Fruit fly (Drosophila melanogaster) whole organism, embryonic: ENCODE results near the gene PIG-Q.

Experiments used
- Blimp-1 ChIP-seq: fragments of 200-800 bp; sonication (Bioruptor generic); optimal IDR thresholded peaks from 3 replicates; lab custom pipeline; 2018; ENCODE audit warnings: missing biosample characterization, missing genetic modification characterization, mild to moderate bottlenecking, moderate library complexity, missing genetic modification reagents
- BtbVII ChIP-seq: fragments of 200-800 bp; sonication (Bioruptor generic); optimal IDR thresholded peaks from 3 replicates; lab custom pipeline; 2017; ENCODE audit warnings: missing biosample characterization, mild to moderate bottlenecking, missing genetic modification characterization
- C15 ChIP-seq: fragments of 200-800 bp; sonication (Bioruptor generic); IDR thresholded peaks from 3 replicates; pipeline ENCODE4 v1.3.6; 2022; ENCODE audit warnings: missing biosample characterization, missing genetic modification characterization
- CG10147 ChIP-seq: fragments of 200-800 bp; sonication (Bioruptor generic); optimal IDR thresholded peaks from 2 replicates; lab custom pipeline; 2019; ENCODE audit warnings: missing biosample characterization, mild to moderate bottlenecking, missing genetic modification characterization, moderate library complexity
- CG10321 ChIP-seq: fragments of 200-800 bp; sonication (Bioruptor generic); IDR thresholded peaks from 2 replicates; pipeline ENCODE4 v1.3.6; 2022; ENCODE audit warnings: missing biosample characterization, missing genetic modification characterization
- CG11247 ChIP-seq: fragments of 200-800 bp; sonication (Bioruptor generic); IDR thresholded peaks from 2 replicates; pipeline ENCODE4 v1.3.6; 2022; ENCODE audit warnings: missing biosample characterization, missing genetic modification characterization
- CG11398 ChIP-seq: fragments of 200-800 bp; sonication (Bioruptor generic); optimal IDR thresholded peaks from 2 replicates; lab custom pipeline; 2016; ENCODE audit warnings: missing biosample characterization, missing genetic modification characterization
- CG12299 ChIP-seq: fragments of 200-800 bp; sonication (Bioruptor generic); optimal IDR thresholded peaks from 2 replicates; lab custom pipeline; 2018; ENCODE audit warnings: missing biosample characterization, mild to moderate bottlenecking, missing genetic modification characterization
- CG14441 ChIP-seq: fragments of 200-800 bp; sonication (Bioruptor generic); IDR thresholded peaks from 2 replicates; pipeline ENCODE4 v1.3.6; 2022; ENCODE audit warnings: missing biosample characterization, missing genetic modification characterization
- CG15073 ChIP-seq: fragments of 200-800 bp; sonication (Bioruptor generic); optimal IDR thresholded peaks from 2 replicates; lab custom pipeline; 2016; ENCODE audit warnings: missing biosample characterization, missing genetic modification characterization
- CG1529 ChIP-seq: fragments of 200-800 bp; sonication (Bioruptor generic); optimal IDR thresholded peaks from 3 replicates; lab custom pipeline; 2018; ENCODE audit warnings: missing biosample characterization, missing genetic modification characterization
- CG1647 ChIP-seq: fragments of 200-800 bp; sonication (Bioruptor generic); optimal IDR thresholded peaks from 3 replicates; lab custom pipeline; 2016; ENCODE audit warnings: missing biosample characterization, missing genetic modification characterization
- CG17361 ChIP-seq: fragments of 200-800 bp; sonication (Bioruptor generic); IDR thresholded peaks from 3 replicates; pipeline ENCODE4 v1.3.6; 2022; ENCODE audit warnings: missing biosample characterization, missing genetic modification characterization
- CG18599 ChIP-seq: fragments of 200-800 bp; sonication (Bioruptor generic); optimal IDR thresholded peaks from 3 replicates; lab custom pipeline; 2017; ENCODE audit warnings: missing biosample characterization, missing genetic modification characterization, mild to moderate bottlenecking, moderate library complexity, missing genetic modification reagents
- CG18619 ChIP-seq: fragments of 200-800 bp; sonication (Bioruptor generic); optimal IDR thresholded peaks from 3 replicates; lab custom pipeline; 2017; ENCODE audit warnings: missing biosample characterization, mild to moderate bottlenecking, missing genetic modification characterization
- CG31224 ChIP-seq: fragments of 200-800 bp; sonication (Bioruptor generic); IDR thresholded peaks from 2 replicates; pipeline ENCODE4 v1.3.6; 2022; ENCODE audit warnings: missing biosample characterization, missing genetic modification characterization
- CG32532 ChIP-seq: fragments of 200-800 bp; sonication (Bioruptor generic); IDR thresholded peaks from 2 replicates; pipeline ENCODE4 v1.3.6; 2022; ENCODE audit warnings: missing biosample characterization, missing genetic modification characterization
- CG32767 ChIP-seq: fragments of 200-800 bp; sonication (Bioruptor generic); IDR thresholded peaks from 2 replicates; pipeline ENCODE4 v1.3.6; 2022; ENCODE audit warnings: missing biosample characterization, missing genetic modification characterization
- CG32772 ChIP-seq: fragments of 200-800 bp; sonication (Bioruptor generic); IDR thresholded peaks from 2 replicates; pipeline ENCODE4 v1.3.6; 2022; ENCODE audit warnings: missing biosample characterization, missing genetic modification characterization
- CG3726 ChIP-seq: fragments of 200-800 bp; sonication (Bioruptor generic); IDR thresholded peaks from 3 replicates; pipeline ENCODE4, ENCODE4 v1.3.6; 2022; ENCODE audit warnings: missing biosample characterization, missing genetic modification characterization
- CG6272 ChIP-seq: fragments of 200-800 bp; sonication (Bioruptor generic); IDR thresholded peaks from 2 replicates; pipeline ENCODE4 v1.3.6; 2022; ENCODE audit warnings: missing biosample characterization, missing genetic modification characterization
- CG6689 ChIP-seq: fragments of 200-800 bp; sonication (Bioruptor generic); IDR thresholded peaks from 2 replicates; pipeline ENCODE4 v1.3.6; 2022; ENCODE audit warnings: missing biosample characterization, missing genetic modification characterization
- CG8478 ChIP-seq: fragments of >200 bp; optimal IDR thresholded peaks from 2 replicates; lab custom pipeline; 2018
- CG9215 ChIP-seq: fragments of 200-800 bp; sonication (Bioruptor generic); IDR thresholded peaks from 2 replicates; pipeline ENCODE4 v1.3.6; 2022; ENCODE audit warnings: missing biosample characterization, missing genetic modification characterization
- Dek ChIP-seq: fragments of 200-800 bp; sonication (Bioruptor generic); optimal IDR thresholded peaks from 3 replicates; lab custom pipeline; 2019; ENCODE audit warnings: missing biosample characterization, mild to moderate bottlenecking, missing genetic modification characterization, moderate library complexity
- Dfd ChIP-seq, 2 experiments: fragments of >200 bp; optimal IDR thresholded peaks; 2 replicates each; lab custom pipeline; 2017; ENCODE audit warnings: missing biosample characterization in 2 of 2, missing genetic modification characterization in 2 of 2
- Dll ChIP-seq: fragments of 200-800 bp; sonication (Bioruptor generic); IDR thresholded peaks from 4 replicates; pipeline ENCODE4 v1.3.6; 2022; ENCODE audit warnings: missing biosample characterization, missing genetic modification characterization; ENCODE audit not compliant: partially characterized antibody
- Ets65A ChIP-seq: fragments of 200-800 bp; sonication (Bioruptor generic); peaks from one replicate; lab custom pipeline; 2016; ENCODE audit warnings: missing biosample characterization, missing genetic modification characterization
- Ets97D ChIP-seq: fragments of 200-800 bp; sonication (Bioruptor generic); optimal IDR thresholded peaks from 3 replicates; lab custom pipeline; 2016; ENCODE audit warnings: missing biosample characterization, missing genetic modification characterization
- Hr3 ChIP-seq: fragments of 200-800 bp; sonication (Bioruptor generic); optimal IDR thresholded peaks from 3 replicates; lab custom pipeline; 2016; ENCODE audit warnings: missing biosample characterization, missing genetic modification characterization
- Meics ChIP-seq: fragments of 200-800 bp; sonication (Bioruptor generic); optimal IDR thresholded peaks from 2 replicates; lab custom pipeline; 2017; ENCODE audit warnings: missing biosample characterization, mild to moderate bottlenecking, missing genetic modification characterization
- Mes4 ChIP-seq: fragments of 200-800 bp; sonication (Bioruptor generic); optimal IDR thresholded peaks from 2 replicates; lab custom pipeline; 2016; ENCODE audit warnings: missing biosample characterization, missing genetic modification characterization
- Scr ChIP-seq: fragments of 200-800 bp; sonication (Bioruptor generic); IDR thresholded peaks from 2 replicates; pipeline ENCODE4 v1.3.6; 2022; ENCODE audit warnings: missing biosample characterization, missing genetic modification characterization; ENCODE audit not compliant: partially characterized antibody
- Xbp1 ChIP-seq: fragments of 200-800 bp; sonication (Bioruptor generic); optimal IDR thresholded peaks from 3 replicates; lab custom pipeline; 2016; ENCODE audit warnings: missing biosample characterization, mild to moderate bottlenecking, missing genetic modification characterization
- az2 ChIP-seq: fragments of 200-800 bp; sonication (Bioruptor generic); optimal IDR thresholded peaks from 3 replicates; lab custom pipeline; 2016; ENCODE audit warnings: missing biosample characterization, missing genetic modification characterization
- bab2 ChIP-seq: fragments of 200-800 bp; sonication (Bioruptor generic); optimal IDR thresholded peaks from 2 replicates; lab custom pipeline; 2016; ENCODE audit warnings: missing biosample characterization, missing genetic modification characterization
- bsh ChIP-seq, 2 experiments: fragments of 200-800 bp; sonication (Bioruptor generic); optimal IDR thresholded peaks; 2 replicates each; lab custom pipeline; 2017 to 2018; ENCODE audit warnings: mild to moderate bottlenecking in 2 of 2, missing biosample characterization in 2 of 2, missing genetic modification characterization in 2 of 2, moderate library complexity in 1 of 2
- chinmo ChIP-seq: fragments of 200-800 bp; sonication (Bioruptor generic); IDR thresholded peaks from 4 replicates; pipeline ENCODE4 v1.3.6; 2022; ENCODE audit warnings: missing biosample characterization, missing genetic modification characterization; ENCODE audit not compliant: partially characterized antibody
- dpn ChIP-seq, 2 experiments: fragments of 200-800 bp; sonication (Bioruptor generic); optimal IDR thresholded peaks; 3 replicates each; lab custom pipeline; 2016; ENCODE audit warnings: missing biosample characterization in 2 of 2, missing genetic modification characterization in 2 of 2
- fu2 ChIP-seq: fragments of 200-800 bp; sonication (Bioruptor generic); optimal IDR thresholded peaks from 2 replicates; lab custom pipeline; 2016; ENCODE audit warnings: missing biosample characterization, missing genetic modification characterization
- inv ChIP-seq: fragments of 200-800 bp; sonication (Bioruptor generic); IDR thresholded peaks from 2 replicates; pipeline ENCODE4 v1.3.6; 2022; ENCODE audit warnings: missing biosample characterization, missing genetic modification characterization; ENCODE audit not compliant: partially characterized antibody
- kah ChIP-seq: fragments of 200-800 bp; sonication (Bioruptor generic); optimal IDR thresholded peaks from 2 replicates; lab custom pipeline; 2018; ENCODE audit warnings: missing biosample characterization, mild to moderate bottlenecking, missing genetic modification characterization
- ken ChIP-seq: fragments of 200-800 bp; sonication (Bioruptor generic); IDR thresholded peaks from 3 replicates; pipeline ENCODE4 v1.3.6; 2022; ENCODE audit warnings: missing biosample characterization, missing genetic modification characterization
- lbe ChIP-seq: fragments of 200-800 bp; sonication (Bioruptor generic); optimal IDR thresholded peaks from 2 replicates; lab custom pipeline; 2016; ENCODE audit warnings: missing biosample characterization, mild to moderate bottlenecking, missing genetic modification characterization
- lilli ChIP-seq: fragments of 200-800 bp; sonication (Bioruptor generic); optimal IDR thresholded peaks from 3 replicates; lab custom pipeline; 2016; ENCODE audit warnings: missing biosample characterization, missing genetic modification characterization
- nau ChIP-seq: fragments of 200-800 bp; sonication (Bioruptor generic); optimal IDR thresholded peaks from 3 replicates; lab custom pipeline; 2017; ENCODE audit warnings: missing biosample characterization, mild to moderate bottlenecking, missing genetic modification characterization, missing genetic modification reagents
- pfk ChIP-seq: fragments of 200-800 bp; sonication (Bioruptor generic); optimal IDR thresholded peaks from 2 replicates; lab custom pipeline; 2018; ENCODE audit warnings: missing biosample characterization, mild to moderate bottlenecking, missing genetic modification characterization, moderate library complexity
- pum ChIP-seq: fragments of 200-800 bp; sonication (Bioruptor generic); optimal IDR thresholded peaks from 2 replicates; lab custom pipeline; 2016; ENCODE audit warnings: missing biosample characterization, missing genetic modification characterization
- row ChIP-seq: fragments of 200-800 bp; sonication (Bioruptor generic); IDR thresholded peaks from 3 replicates; pipeline ENCODE4 v1.3.6; 2022; ENCODE audit warnings: missing biosample characterization, missing genetic modification characterization
- sob ChIP-seq: fragments of 200-800 bp; sonication (Bioruptor generic); IDR thresholded peaks from 2 replicates; pipeline ENCODE4 v1.3.6; 2022; ENCODE audit warnings: missing biosample characterization, missing genetic modification characterization
- trem ChIP-seq: fragments of 200-800 bp; optimal IDR thresholded peaks from 3 replicates; lab custom pipeline; 2019; ENCODE audit warnings: missing biosample characterization, mild to moderate bottlenecking, missing genetic modification characterization, moderate library complexity
- ttk ChIP-seq: fragments of 200-800 bp; sonication (Bioruptor generic); IDR thresholded peaks from 2 replicates; pipeline ENCODE4 v2.1.2; 2022; ENCODE audit warnings: missing biosample characterization, missing genetic modification characterization

Gene PIG-Q

dm6 chrX:16385942-16386392 is 27.0 kb downstream of the PIG-Q start (continued):
- TF ChIP-seq CG6272 (no peak), dpn (GFP tag; optimal IDR thresholded peaks at IDR 0.05; lab: Kevin White, UChicago) (peak; percentile 2 to 39), Ets97D (no peak), inv (GFP tag; lab: Robert Waterston, UW) (no peak), pum (peak; percentile 6), CG17361 (GFP tag; lab: Robert Waterston, UW) (peak; percentile 52; the same call in 1 of the 3 replicates), Hr3 (GFP tag; lab: Kevin White, UChicago) (peak; percentile 23), CG12299 (tag; lab: Kevin White, UChicago) (no peak), trem (tag; lab: Kevin White, UChicago) (peak; percentile 10), lilli (GFP tag; lab: Kevin White, UChicago) (peak; percentile 50), nau (no peak), CG6689 (GFP tag; lab: Robert Waterston, UW) (peak; percentile 17; the same call in 1 of the 2 replicates), CG15073 (no peak), BtbVII (GFP tag; lab: Kevin White, UChicago) (peak; percentile 14), Ets65A (GFP tag; lab: Kevin White, UChicago) (no peak), Dfd (GFP tag; optimal IDR thresholded peaks at IDR 0.05; lab: Kevin White, UChicago) (no peak), Scr (GFP tag; lab: Robert Waterston, UW) (no peak), Xbp1 (GFP tag; lab: Kevin White, UChicago) (peak; percentile 1), CG18599 (peak; percentile 73), lbe (no peak), bsh (GFP tag; optimal IDR thresholded peaks at IDR 0.05; lab: Kevin White, UChicago) (no peak), row (peak; percentile 45; the same call in 2 of the 3 replicates), Blimp-1 (GFP tag; lab: Kevin White, UChicago) (no peak), CG31224 (0 out of 2 replicates have a peak, but pooled peaks have one; percentile 10), Dll (GFP tag; lab: Robert Waterston, UW) (no peak), CG11398 (GFP tag; lab: Kevin White, UChicago) (no peak), CG32532 (GFP tag; lab: Robert Waterston, UW) (peak; percentile 47), CG9215 (GFP tag; lab: Robert Waterston, UW) (no peak), bab2 (peak; percentile 38), fu2 (no peak), pfk (GFP tag; lab: Kevin White, UChicago) (no peak), CG10147 (GFP tag; lab: Kevin White, UChicago) (peak; percentile 4), Meics (GFP tag; lab: Kevin White, UChicago) (peak; percentile 52), chinmo (GFP tag; lab: Robert Waterston, UW) (no peak), CG1529 (no peak), CG3726 (GFP tag; lab: Robert Waterston, UW) (no peak), Mes4 (GFP tag; lab: Kevin White, UChicago) (no peak), CG18619 (peak; percentile 43), CG32767 (GFP tag; lab: Robert Waterston, UW) (no peak), CG14441 (GFP tag; lab: Robert Waterston, UW) (no peak), C15 (no peak), az2 (GFP tag; lab: Kevin White, UChicago) (no peak), CG32772 (GFP tag; lab: Robert Waterston, UW) (no peak), sob (GFP tag; lab: Robert Waterston, UW) (no peak), CG8478 (lab: Kevin White, UChicago) (no peak), CG1647 (GFP tag; lab: Kevin White, UChicago) (no peak), kah (GFP tag; lab: Kevin White, UChicago) (no peak), Dek (tag; lab: Kevin White, UChicago) (peak; percentile 1), ken (GFP tag; lab: Robert Waterston, UW) (no peak), ttk (GFP tag; lab: Robert Waterston, UW) (no peak), CG11247 (GFP tag; lab: Robert Waterston, UW) (no peak), CG10321 (GFP tag; lab: Robert Waterston, UW) (no peak)
